Worm (Caenorhabditis elegans) whole organism, L1 larva: ENCODE measurements around the gene cyp-33A1.

Source experiments
- aly-2 ChIP-seq: fragments of 150-350 bp; optimal IDR thresholded peaks from 2 replicates; lab custom pipeline; 2014; ENCODE audit warnings: missing biosample characterization, missing genetic modification characterization
- egl-27 ChIP-seq, 2 experiments: fragments of 150-350 bp in 1 of 2; sonication (generic microtip); optimal IDR thresholded peaks; 3 replicates each; lab custom pipeline; 2017 to 2018; ENCODE audit warnings: missing biosample characterization in 2 of 2, missing genetic modification characterization in 2 of 2, missing genetic modification reagents in 2 of 2
- elt-2 ChIP-seq: sonication (generic microtip); optimal IDR thresholded peaks from 2 replicates; lab custom pipeline; 2016; ENCODE audit warnings: missing genetic modification characterization, mild to moderate bottlenecking, inconsistent platforms, missing compliant biosample characterization, missing genetic modification reagents
- elt-3 ChIP-seq, 6 experiments: fragments of 150-350 bp in 1 of 6; sonication (generic microtip); optimal IDR thresholded peaks; 2 replicates each; lab custom pipeline; 2017 to 2018; ENCODE audit warnings: missing biosample characterization in 6 of 6, missing genetic modification characterization in 6 of 6, inconsistent platforms in 1 of 6
- lin-39 ChIP-seq: fragments of 150-350 bp; optimal IDR thresholded peaks from 2 replicates; lab custom pipeline; 2014; ENCODE audit warnings: missing biosample characterization, missing genetic modification reagents, missing genetic modification characterization
- mep-1 ChIP-seq: fragments of 150-350 bp; optimal IDR thresholded peaks from 2 replicates; lab custom pipeline; 2014; ENCODE audit warnings: missing biosample characterization, missing genetic modification characterization
- nhr-77 ChIP-seq: fragments of 150-350 bp; optimal IDR thresholded peaks from 2 replicates; lab custom pipeline; 2014; ENCODE audit warnings: missing biosample characterization, missing genetic modification characterization
- skn-1 ChIP-seq: fragments of 150-350 bp; optimal IDR thresholded peaks from 2 replicates; lab custom pipeline; 2014; ENCODE audit warnings: missing biosample characterization, missing genetic modification characterization
- snpc-4 ChIP-seq: fragments of 150-350 bp; optimal IDR thresholded peaks from 2 replicates; lab custom pipeline; 2014; ENCODE audit warnings: missing biosample characterization, missing genetic modification characterization
- unc-62 ChIP-seq: fragments of 150-350 bp; optimal IDR thresholded peaks from 2 replicates; lab custom pipeline; 2014; ENCODE audit warnings: missing biosample characterization, missing genetic modification reagents, missing genetic modification characterization
- xbp-1 ChIP-seq: sonication (generic microtip); optimal IDR thresholded peaks from 2 replicates; lab custom pipeline; 2016; ENCODE audit warnings: missing genetic modification characterization, missing compliant biosample characterization

ce11 chrV:7689888-7690287 is 8.6 kb upstream of the cyp-33A1 start, which contains the start of gene C12D5.9:
- no peak for TF ChIP-seq xbp-1
- TF ChIP-seq egl-27 (tag; optimal IDR thresholded peaks at IDR 0.05; lab: Kevin White, UChicago) = no peak
- TF ChIP-seq skn-1 = no peak
- no peak for TF ChIP-seq elt-2 (tag; lab: Kevin White, UChicago)
- no peak for TF ChIP-seq snpc-4 (tag; lab: Kevin White, UChicago)
- TF ChIP-seq unc-62 (GFP tag; lab: Kevin White, UChicago) = no peak
- TF ChIP-seq lin-39 (tag; lab: Kevin White, UChicago) = no peak
- TF ChIP-seq mep-1 = no peak
- TF ChIP-seq nhr-77 (tag; lab: Kevin White, UChicago) = no peak
- TF ChIP-seq aly-2 (tag; lab: Kevin White, UChicago) = no peak
- TF ChIP-seq elt-3 (tag; optimal IDR thresholded peaks at IDR 0.05; lab: Kevin White, UChicago) = no peak
